Fruit fly (Drosophila melanogaster): ENCODE results near the gene CG12702.

DNA sequence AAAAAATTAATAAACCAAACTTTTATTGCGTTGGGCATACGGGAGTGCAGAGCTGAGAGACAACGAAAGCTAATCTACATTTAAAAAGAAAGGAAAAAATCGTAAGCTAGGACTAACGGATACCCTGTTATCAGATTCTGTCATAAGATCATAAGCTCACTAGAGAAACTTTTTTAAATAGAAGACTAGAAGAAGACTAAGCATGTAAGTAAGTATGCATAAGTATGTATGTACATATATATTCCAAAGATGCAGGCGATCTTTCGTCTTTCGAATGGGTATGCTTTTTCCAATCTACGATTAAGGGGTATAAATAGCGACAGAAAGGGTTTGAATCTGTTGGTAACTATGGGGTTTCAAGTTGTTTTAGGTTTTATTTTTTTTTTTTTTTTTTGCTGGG, 20.2 kb upstream of the CG12702 start:
- no peak for TF ChIP-seq psq (optimal IDR thresholded peaks at IDR 0.05)
- TF ChIP-seq h (optimal IDR thresholded peaks at IDR 0.05): no peak
- TF ChIP-seq ttk (optimal IDR thresholded peaks at IDR 0.05): no peak
- no peak for TF ChIP-seq Myc (optimal IDR thresholded peaks at IDR 0.05)

Measured in Kc167 (cell line).